2 fruit fly cellular contexts compared by ENCODE assay signal in genomic region chr3L:15543467-15543866, dm6.
TF ChIP-seq lines count a peak whose summit lies in the region.

No protein-coding gene starts in this region.

- TF ChIP-seq CTCF in whole organism, embryonic (GFP tag; optimal IDR thresholded peaks at IDR 0.05; lab: Kevin White, UChicago): no peak

TF ChIP-seq in whole organism, embryonic, 481 proteins besides CTCF, POLR2A, EP300 and RAD21 (continues in another document):
- TF ChIP-seq onecut (GFP tag; IDR thresholded peaks at IDR 0.05; lab: Robert Waterston, UW) (no peak), Sry-β (GFP tag; optimal IDR thresholded peaks at IDR 0.05; lab: Kevin White, UChicago) (no peak), lola (GFP tag; optimal IDR thresholded peaks at IDR 0.05; lab: Kevin White, UChicago) (no peak), CG3065 (GFP tag; optimal IDR thresholded peaks at IDR 0.05; lab: Kevin White, UChicago) (no peak), btn (GFP tag; optimal IDR thresholded peaks at IDR 0.05; lab: Kevin White, UChicago) (no peak), cad (GFP tag; optimal IDR thresholded peaks at IDR 0.05; lab: Kevin White, UChicago) (no peak), repo (GFP tag; optimal IDR thresholded peaks at IDR 0.05; lab: Kevin White, UChicago) (no peak), HHEX (GFP tag; optimal IDR thresholded peaks at IDR 0.05; lab: Kevin White, UChicago) (no peak), Dip2 (GFP tag; IDR thresholded peaks at IDR 0.05; lab: Robert Waterston, UW) (no peak), sqz (GFP tag; optimal IDR thresholded peaks at IDR 0.05; lab: Kevin White, UChicago) (peak; percentile 62), CG3995 (GFP tag; optimal IDR thresholded peaks at IDR 0.05; lab: Kevin White, UChicago) (no peak), chinmo (GFP tag; IDR thresholded peaks at IDR 0.05; lab: Robert Waterston, UW; ENCODE audit: partially characterized antibody) (0 out of 4 replicates have a peak, but pooled peaks have one; percentile 5), esg (GFP tag; conservative IDR thresholded peaks at IDR 0.05; lab: Robert Waterston, UW) (no peak), E2f1 (GFP tag; IDR thresholded peaks at IDR 0.05; lab: Robert Waterston, UW) (no peak), Eip74EF (GFP tag; optimal IDR thresholded peaks at IDR 0.05; lab: Kevin White, UChicago) (no peak), kah (GFP tag; optimal IDR thresholded peaks at IDR 0.05; lab: Kevin White, UChicago) (no peak), disco-r (GFP tag; optimal IDR thresholded peaks at IDR 0.05; lab: Kevin White, UChicago) (no peak), Deaf1 (tag; optimal IDR thresholded peaks at IDR 0.05; lab: Kevin White, UChicago) (no peak), h (optimal IDR thresholded peaks at IDR 0.05; lab: Kevin White, UChicago) (no peak), sens (GFP tag; lab: Kevin White, UChicago) (peak; percentile 16), Pdp1 (GFP tag; optimal IDR thresholded peaks at IDR 0.05; lab: Kevin White, UChicago) (peak in 1 of 2 experiments; percentile 76), pnt (GFP tag; optimal IDR thresholded peaks at IDR 0.05; lab: Kevin White, UChicago) (no peak), CG10979 (tag; optimal IDR thresholded peaks at IDR 0.05; lab: Kevin White, UChicago) (no peak), cwo (GFP tag; optimal IDR thresholded peaks at IDR 0.05; lab: Kevin White, UChicago) (peak; percentile 62), CG6813 (GFP tag; optimal IDR thresholded peaks at IDR 0.05; lab: Kevin White, UChicago) (no peak), CG14710 (tag; optimal IDR thresholded peaks at IDR 0.05; lab: Kevin White, UChicago) (no peak), CG12155 (GFP tag; optimal IDR thresholded peaks at IDR 0.05; lab: Kevin White, UChicago) (no peak), CG34422 (GFP tag; IDR thresholded peaks at IDR 0.05; lab: Robert Waterston, UW) (no peak), vvl (GFP tag; IDR thresholded peaks at IDR 0.05; lab: Robert Waterston, UW) (peak; percentile 91), kni (GFP tag; optimal IDR thresholded peaks at IDR 0.05; lab: Kevin White, UChicago) (peak; percentile 10), H15 (GFP tag; IDR thresholded peaks at IDR 0.05; lab: Robert Waterston, UW) (no peak), Ptx1 (GFP tag; IDR thresholded peaks at IDR 0.05; lab: Robert Waterston, UW) (no peak), CG31441 (GFP tag; IDR thresholded peaks at IDR 0.05; lab: Robert Waterston, UW) (no peak), CG10321 (GFP tag; IDR thresholded peaks at IDR 0.05; lab: Robert Waterston, UW) (no peak), bigmax (GFP tag; optimal IDR thresholded peaks at IDR 0.05; lab: Kevin White, UChicago) (no peak), CG12071 (GFP tag; optimal IDR thresholded peaks at IDR 0.05; lab: Kevin White, UChicago) (no peak), CG2875 (GFP tag; optimal IDR thresholded peaks at IDR 0.05; lab: Kevin White, UChicago) (no peak), ro (GFP tag; IDR thresholded peaks at IDR 0.05; lab: Robert Waterston, UW) (no peak), CG8388 (GFP tag; optimal IDR thresholded peaks at IDR 0.05; lab: Kevin White, UChicago) (no peak), YL-1 (GFP tag; optimal IDR thresholded peaks at IDR 0.05; lab: Kevin White, UChicago) (no peak), CG32767 (GFP tag; IDR thresholded peaks at IDR 0.05; lab: Robert Waterston, UW) (no peak), CG17359 (tag; optimal IDR thresholded peaks at IDR 0.05; lab: Kevin White, UChicago) (no peak), lbe (GFP tag; optimal IDR thresholded peaks at IDR 0.05; lab: Kevin White, UChicago) (no peak), run (tag; optimal IDR thresholded peaks at IDR 0.05; lab: Kevin White, UChicago) (no peak), p53 (GFP tag; optimal IDR thresholded peaks at IDR 0.05; lab: Kevin White, UChicago) (no peak), CG12219 (GFP tag; optimal IDR thresholded peaks at IDR 0.05; lab: Kevin White, UChicago) (no peak), ase (GFP tag; IDR thresholded peaks at IDR 0.05; lab: Robert Waterston, UW) (no peak), Mrtf (GFP tag; IDR thresholded peaks at IDR 0.05; lab: Robert Waterston, UW) (no peak), fd96Cb (tag; optimal IDR thresholded peaks at IDR 0.05; lab: Kevin White, UChicago) (no peak)

TF ChIP-seq in whole organism, prepupa, 60 proteins besides CTCF, POLR2A, EP300 and RAD21:
- TF ChIP-seq Eip78C (GFP tag; lab: Kevin White, UChicago) (peak; percentile 53), CG31627 (GFP tag; optimal IDR thresholded peaks at IDR 0.05; lab: Kevin White, UChicago) (no peak), vri (GFP tag; optimal IDR thresholded peaks at IDR 0.05; lab: Kevin White, UChicago) (peak; percentile 24), CG8119 (GFP tag; IDR thresholded peaks at IDR 0.05; lab: Robert Waterston, UW) (0 out of 3 replicates have a peak, but pooled peaks have one; percentile 40), Gug (GFP tag; IDR thresholded peaks at IDR 0.05; lab: Robert Waterston, UW) (no peak), CG15336 (GFP tag; IDR thresholded peaks at IDR 0.05; lab: Robert Waterston, UW) (peak; percentile 27; the same call in 1 of the 2 replicates), CG11294 (GFP tag; IDR thresholded peaks at IDR 0.05; lab: Robert Waterston, UW) (no peak)
